Fruit fly (Drosophila melanogaster) whole organism, prepupa: ENCODE measurements around the gene CG7627.

Experiments
- CG10631 ChIP-seq: fragments of 200-800 bp; sonication (Bioruptor generic); optimal IDR thresholded peaks from 2 replicates; lab custom pipeline; 2016; ENCODE audit warnings: missing biosample characterization, missing genetic modification characterization
- CG11294 ChIP-seq: fragments of 200-800 bp; sonication (Bioruptor generic); IDR thresholded peaks from 2 replicates; pipeline ENCODE4 v1.3.6; 2022; ENCODE audit warnings: missing biosample characterization, missing genetic modification characterization
- CG11762 ChIP-seq: fragments of 200-800 bp; sonication (Bioruptor generic); optimal IDR thresholded peaks from 3 replicates; lab custom pipeline; 2016; ENCODE audit warnings: missing biosample characterization, missing genetic modification characterization; ENCODE audit not compliant: insufficient read depth
- CG11902 ChIP-seq: fragments of 200-800 bp; sonication (Bioruptor generic); optimal IDR thresholded peaks from 3 replicates; lab custom pipeline; 2016; ENCODE audit warnings: missing biosample characterization, missing genetic modification characterization
- CG15336 ChIP-seq: fragments of 200-800 bp; sonication (Bioruptor generic); IDR thresholded peaks from 2 replicates; pipeline ENCODE4 v1.3.6; 2022; ENCODE audit warnings: missing biosample characterization, missing genetic modification characterization
- CG1621 ChIP-seq: fragments of 200-800 bp; sonication (Bioruptor generic); optimal IDR thresholded peaks from 3 replicates; lab custom pipeline; 2018; ENCODE audit warnings: missing biosample characterization, mild to moderate bottlenecking, missing genetic modification characterization
- CG16779 ChIP-seq: fragments of 200-800 bp; sonication (Bioruptor generic); optimal IDR thresholded peaks from 3 replicates; lab custom pipeline; 2017; ENCODE audit warnings: missing biosample characterization, mild to moderate bottlenecking, missing genetic modification characterization
- CG31627 ChIP-seq: fragments of 200-800 bp; sonication (Bioruptor generic); optimal IDR thresholded peaks from 3 replicates; lab custom pipeline; 2016; ENCODE audit warnings: missing biosample characterization, missing genetic modification characterization
- CG34406 ChIP-seq: fragments of 200-800 bp; sonication (Bioruptor generic); optimal IDR thresholded peaks from 3 replicates; lab custom pipeline; 2016; ENCODE audit warnings: missing biosample characterization, missing genetic modification characterization
- CG3919 ChIP-seq: fragments of 200-800 bp; sonication (Bioruptor generic); optimal IDR thresholded peaks from 3 replicates; lab custom pipeline; 2016; ENCODE audit warnings: missing biosample characterization, missing genetic modification characterization
- CG6276 ChIP-seq: fragments of 200-800 bp; sonication (Bioruptor generic); optimal IDR thresholded peaks from 2 replicates; lab custom pipeline; 2017; ENCODE audit warnings: missing biosample characterization, mild to moderate bottlenecking, missing genetic modification characterization
- CG6792 ChIP-seq: fragments of 200-800 bp; sonication (Bioruptor generic); optimal IDR thresholded peaks from 3 replicates; lab custom pipeline; 2016; ENCODE audit warnings: missing biosample characterization, missing genetic modification characterization
- CG6854 ChIP-seq: fragments of 200-800 bp; sonication (Bioruptor generic); optimal IDR thresholded peaks from 2 replicates; lab custom pipeline; 2017; ENCODE audit warnings: missing biosample characterization, mild to moderate bottlenecking, missing genetic modification characterization
- CG7368 ChIP-seq: fragments of 200-800 bp; sonication (Bioruptor generic); optimal IDR thresholded peaks from 3 replicates; lab custom pipeline; 2016; ENCODE audit warnings: missing biosample characterization, missing genetic modification characterization
- CG8119 ChIP-seq: fragments of 200-800 bp; sonication (Bioruptor generic); IDR thresholded peaks from 3 replicates; pipeline ENCODE4 v1.3.6; 2022; ENCODE audit warnings: missing biosample characterization, missing genetic modification characterization
- CG8319 ChIP-seq: fragments of 200-800 bp; sonication (Bioruptor generic); optimal IDR thresholded peaks from 3 replicates; lab custom pipeline; 2016; ENCODE audit warnings: missing biosample characterization, missing genetic modification characterization
- CG9139 ChIP-seq: fragments of 200-800 bp; sonication (Bioruptor generic); optimal IDR thresholded peaks from 3 replicates; lab custom pipeline; 2017; ENCODE audit warnings: missing biosample characterization, mild to moderate bottlenecking, missing genetic modification characterization
- Eip75B ChIP-seq: fragments of 200-800 bp; sonication (Bioruptor generic); optimal IDR thresholded peaks from 3 replicates; lab custom pipeline; 2016; ENCODE audit warnings: missing biosample characterization, missing genetic modification characterization
- Eip78C ChIP-seq: fragments of 200-800 bp; sonication (Bioruptor generic); peaks from one replicate; lab custom pipeline; 2016; ENCODE audit warnings: missing biosample characterization, missing genetic modification characterization
- Ets21C ChIP-seq: fragments of 200-800 bp; sonication (Bioruptor generic); optimal IDR thresholded peaks from 3 replicates; lab custom pipeline; 2016; ENCODE audit warnings: missing biosample characterization, missing genetic modification characterization
- Gug ChIP-seq: fragments of 200-800 bp; sonication (Bioruptor generic); IDR thresholded peaks from 2 replicates; pipeline ENCODE4 v1.3.6; 2022; ENCODE audit warnings: missing biosample characterization, missing genetic modification characterization
- Hr39 ChIP-seq: fragments of 200-800 bp; sonication (Bioruptor generic); optimal IDR thresholded peaks from 2 replicates; lab custom pipeline; 2016; ENCODE audit warnings: missing biosample characterization, missing genetic modification characterization
- Lpt ChIP-seq: fragments of 200-800 bp; sonication (Bioruptor generic); optimal IDR thresholded peaks from 3 replicates; lab custom pipeline; 2016; ENCODE audit warnings: missing biosample characterization, missing genetic modification characterization
- OdsH ChIP-seq: fragments of 200-800 bp; sonication (Bioruptor generic); optimal IDR thresholded peaks from 3 replicates; lab custom pipeline; 2016; ENCODE audit warnings: missing biosample characterization, missing genetic modification characterization
- Sox102F ChIP-seq: fragments of 200-800 bp; sonication (Bioruptor generic); optimal IDR thresholded peaks from 2 replicates; lab custom pipeline; 2016; ENCODE audit warnings: missing biosample characterization, mild to moderate bottlenecking, missing genetic modification characterization
- Sox14 ChIP-seq: fragments of 200-800 bp; sonication (Bioruptor generic); optimal IDR thresholded peaks from 3 replicates; lab custom pipeline; 2016; ENCODE audit warnings: missing biosample characterization, missing genetic modification characterization
- acj6 ChIP-seq: fragments of 200-800 bp; sonication (Bioruptor generic); optimal IDR thresholded peaks from 3 replicates; lab custom pipeline; 2016; ENCODE audit warnings: missing biosample characterization, missing genetic modification characterization
- dac ChIP-seq: fragments of 200-800 bp; sonication (Bioruptor generic); optimal IDR thresholded peaks from 2 replicates; lab custom pipeline; 2017; ENCODE audit warnings: missing biosample characterization, mild to moderate bottlenecking, missing genetic modification characterization
- eg ChIP-seq: fragments of 200-800 bp; sonication (Bioruptor generic); IDR thresholded peaks from 3 replicates; pipeline ENCODE4 v1.3.6; 2022; ENCODE audit warnings: missing biosample characterization, missing genetic modification characterization
- esn ChIP-seq: fragments of 200-800 bp; sonication (Bioruptor generic); optimal IDR thresholded peaks from 2 replicates; lab custom pipeline; 2016; ENCODE audit warnings: missing biosample characterization, mild to moderate bottlenecking, missing genetic modification characterization, moderate library complexity
- fd85E ChIP-seq: fragments of 200-800 bp; sonication (Bioruptor generic); optimal IDR thresholded peaks from 3 replicates; lab custom pipeline; 2016; ENCODE audit warnings: missing biosample characterization, missing genetic modification characterization
- lz ChIP-seq: fragments of 200-800 bp; sonication (Bioruptor generic); optimal IDR thresholded peaks from 3 replicates; lab custom pipeline; 2016; ENCODE audit warnings: missing biosample characterization, missing genetic modification characterization
- net ChIP-seq: fragments of 200-800 bp; sonication (Bioruptor generic); optimal IDR thresholded peaks from 3 replicates; lab custom pipeline; 2016; ENCODE audit warnings: missing biosample characterization, missing genetic modification characterization
- salr ChIP-seq, 2 experiments: fragments of 200-800 bp; sonication (Bioruptor generic); optimal IDR thresholded peaks; 3 replicates each; lab custom pipeline; 2016 to 2018; ENCODE audit warnings: missing biosample characterization in 2 of 2, missing genetic modification characterization in 2 of 2, mild to moderate bottlenecking in 1 of 2
- ss ChIP-seq, 2 experiments: fragments of 200-800 bp; sonication (Bioruptor generic); optimal IDR thresholded peaks; 2 replicates in 1 of 2; 3 replicates in 1 of 2; lab custom pipeline; 2017 to 2018; ENCODE audit warnings: mild to moderate bottlenecking in 2 of 2, missing biosample characterization in 2 of 2, missing genetic modification characterization in 2 of 2, moderate library complexity in 1 of 2
- svp ChIP-seq: fragments of 200-800 bp; sonication (Bioruptor generic); peaks from one replicate; lab custom pipeline; 2016; ENCODE audit warnings: missing biosample characterization, missing genetic modification characterization
- topi ChIP-seq: fragments of 200-800 bp; sonication (Bioruptor generic); optimal IDR thresholded peaks from 3 replicates; lab custom pipeline; 2016; ENCODE audit warnings: missing biosample characterization, missing genetic modification characterization
- vri ChIP-seq: fragments of 200-800 bp; sonication (Bioruptor generic); optimal IDR thresholded peaks from 3 replicates; lab custom pipeline; 2016; ENCODE audit warnings: missing biosample characterization, mild to moderate bottlenecking, missing genetic modification characterization

Gene CG7627

dm6 chr2L:8333624-8334023 lies 28.6 kb downstream of the CG7627 start:
- TF ChIP-seq CG3919 (GFP tag; lab: Kevin White, UChicago) (no peak), CG15336 (GFP tag; lab: Robert Waterston, UW) (no peak)

DNA sequence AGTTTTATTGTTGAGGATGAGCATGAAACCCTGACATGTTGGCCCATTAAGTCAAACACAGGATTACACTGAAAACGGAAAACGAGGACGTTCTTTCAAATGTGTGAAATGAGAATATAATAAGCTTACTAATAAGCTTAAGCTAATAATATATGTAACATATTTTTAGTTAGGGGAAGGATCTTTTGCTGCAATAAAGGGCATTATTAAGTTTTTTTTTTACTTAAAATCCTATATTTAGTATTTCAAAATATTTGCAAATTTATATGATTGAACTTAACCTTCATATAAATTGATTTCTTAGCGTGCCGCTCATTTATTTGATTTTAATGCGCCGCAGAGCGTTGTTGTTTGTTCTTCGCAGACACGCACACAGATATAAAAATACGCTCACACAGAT lies 29.1 kb downstream of the CG7627 start:
- no peak for TF ChIP-seq CG15336 (GFP tag; lab: Robert Waterston, UW)
- no peak for TF ChIP-seq ss (GFP tag; optimal IDR thresholded peaks at IDR 0.05; lab: Kevin White, UChicago)
- TF ChIP-seq Lpt: no peak
- no peak for TF ChIP-seq CG7368
- TF ChIP-seq acj6 (GFP tag; lab: Kevin White, UChicago): no peak
- no peak for TF ChIP-seq CG11902 (GFP tag; lab: Kevin White, UChicago)
- no peak for TF ChIP-seq OdsH
- no peak for TF ChIP-seq CG9139 (GFP tag; lab: Kevin White, UChicago)

- TF ChIP-seq Eip75B (GFP tag; lab: Kevin White, UChicago) (no peak), svp (GFP tag; lab: Kevin White, UChicago) (peak; percentile 2), Eip78C (GFP tag; lab: Kevin White, UChicago) (peak; percentile 33)
Observed at dm6 chr2L:8328526-8329097, 33.7 kb downstream of the CG7627 start.

dm6 chr2L:8327783-8328327 lies 34.4 kb downstream of the CG7627 start:
- peak; percentile 3 for TF ChIP-seq svp (GFP tag; lab: Kevin White, UChicago)
- no peak for TF ChIP-seq CG6276 (GFP tag; lab: Kevin White, UChicago)

- TF ChIP-seq fd85E (GFP tag; lab: Kevin White, UChicago) (no peak), CG6792 (GFP tag; lab: Kevin White, UChicago) (no peak), eg (GFP tag; lab: Robert Waterston, UW) (no peak), dac (GFP tag; lab: Kevin White, UChicago) (no peak), CG10631 (GFP tag; lab: Kevin White, UChicago) (no peak), Sox14 (GFP tag; lab: Kevin White, UChicago) (no peak), CG8119 (GFP tag; lab: Robert Waterston, UW) (no peak), CG34406 (GFP tag; lab: Kevin White, UChicago) (no peak), Gug (GFP tag; lab: Robert Waterston, UW) (no peak), OdsH (no peak), acj6 (GFP tag; lab: Kevin White, UChicago) (no peak), CG9139 (GFP tag; lab: Kevin White, UChicago) (no peak), CG31627 (GFP tag; lab: Kevin White, UChicago) (no peak), CG11902 (GFP tag; lab: Kevin White, UChicago) (no peak), CG11294 (GFP tag; lab: Robert Waterston, UW) (no peak), Eip75B (GFP tag; lab: Kevin White, UChicago) (no peak), lz (no peak), CG8319 (GFP tag; lab: Kevin White, UChicago) (no peak), Hr39 (GFP tag; lab: Kevin White, UChicago) (no peak)
Observed at dm6 chr2L:8327272-8327555, 35.1 kb downstream of the CG7627 start, which contains the start of gene CG14275. CG14275 (plus strand) TSS chr2L:8327456.

- TF ChIP-seq Gug (GFP tag; lab: Robert Waterston, UW) (no peak), OdsH (peak; percentile 36), CG8319 (GFP tag; lab: Kevin White, UChicago) (no peak), Eip75B (GFP tag; lab: Kevin White, UChicago) (no peak), fd85E (GFP tag; lab: Kevin White, UChicago) (no peak), net (GFP tag; lab: Kevin White, UChicago) (no peak), CG1621 (tag; lab: Kevin White, UChicago) (no peak), CG11294 (GFP tag; lab: Robert Waterston, UW) (no peak), CG11762 (GFP tag; lab: Kevin White, UChicago) (no peak), eg (GFP tag; lab: Robert Waterston, UW) (peak; percentile 70; the same call in 1 of the 3 replicates), vri (peak; percentile 3), acj6 (GFP tag; lab: Kevin White, UChicago) (peak; percentile 1), Lpt (no peak), CG6854 (GFP tag; lab: Kevin White, UChicago) (no peak), salr (GFP tag; optimal IDR thresholded peaks at IDR 0.05; lab: Kevin White, UChicago) (no peak), topi (GFP tag; lab: Kevin White, UChicago) (peak; percentile 27), esn (GFP tag; lab: Kevin White, UChicago) (peak; percentile 58), Ets21C (GFP tag; lab: Kevin White, UChicago) (no peak), Sox14 (GFP tag; lab: Kevin White, UChicago) (no peak), Sox102F (peak; percentile 31), CG16779 (tag; lab: Kevin White, UChicago) (no peak)
Observed at dm6 chr2L:8326414-8327271, 35.6 kb downstream of the CG7627 start.
